Fruit fly (Drosophila melanogaster) whole organism, embryonic: Measurements from ENCODE around the gene CG17321.

Experiments
- Atf3 ChIP-seq: fragments of 200-800 bp; sonication (Bioruptor generic); optimal IDR thresholded peaks from 3 replicates; lab custom pipeline; 2016; ENCODE audit warnings: missing biosample characterization, missing genetic modification characterization
- Blimp-1 ChIP-seq: fragments of 200-800 bp; sonication (Bioruptor generic); optimal IDR thresholded peaks from 3 replicates; lab custom pipeline; 2018; ENCODE audit warnings: missing biosample characterization, missing genetic modification characterization, mild to moderate bottlenecking, moderate library complexity, missing genetic modification reagents
- CG10431 ChIP-seq: fragments of 200-800 bp; sonication (Bioruptor generic); optimal IDR thresholded peaks from 3 replicates; lab custom pipeline; 2018; ENCODE audit warnings: missing biosample characterization, mild to moderate bottlenecking, missing genetic modification characterization
- CG10462 ChIP-seq: fragments of 200-800 bp; sonication (Bioruptor generic); optimal IDR thresholded peaks from 2 replicates; lab custom pipeline; 2016; ENCODE audit warnings: missing biosample characterization, missing genetic modification characterization
- CG10979 ChIP-seq: fragments of 200-800 bp; sonication (Bioruptor generic); optimal IDR thresholded peaks from 2 replicates; lab custom pipeline; 2018; ENCODE audit warnings: missing biosample characterization, mild to moderate bottlenecking, missing genetic modification characterization, moderate library complexity
- CG12104 ChIP-seq: fragments of 200-800 bp; sonication (Bioruptor generic); optimal IDR thresholded peaks from 3 replicates; lab custom pipeline; 2016; ENCODE audit warnings: missing biosample characterization, missing genetic modification characterization
- CG12219 ChIP-seq: fragments of 200-800 bp; sonication (Bioruptor generic); optimal IDR thresholded peaks from 3 replicates; lab custom pipeline; 2018; ENCODE audit warnings: missing biosample characterization, mild to moderate bottlenecking, missing genetic modification characterization
- CG14710 ChIP-seq: fragments of 200-800 bp; sonication (Bioruptor generic); optimal IDR thresholded peaks from 3 replicates; lab custom pipeline; 2019; ENCODE audit warnings: missing biosample characterization, mild to moderate bottlenecking, missing genetic modification characterization, moderate library complexity
- CG14860 ChIP-seq: fragments of 200-800 bp; sonication (Bioruptor generic); IDR thresholded peaks from 3 replicates; pipeline ENCODE4 v1.3.6; 2022; ENCODE audit warnings: missing biosample characterization, missing genetic modification characterization; ENCODE audit not compliant: partially characterized antibody
- CG17328 ChIP-seq: fragments of 200-800 bp; sonication (Bioruptor generic); IDR thresholded peaks from 2 replicates; pipeline ENCODE4 v1.3.6; 2022; ENCODE audit warnings: missing biosample characterization, missing genetic modification characterization
- CG18011 ChIP-seq: fragments of 200-800 bp; sonication (Bioruptor generic); optimal IDR thresholded peaks from 2 replicates; lab custom pipeline; 2017; ENCODE audit warnings: missing biosample characterization, missing genetic modification characterization, mild to moderate bottlenecking, moderate library complexity, missing genotype
- CG18262 ChIP-seq: fragments of 200-800 bp; optimal IDR thresholded peaks from 3 replicates; lab custom pipeline; 2019; ENCODE audit warnings: missing biosample characterization, mild to moderate bottlenecking, missing genetic modification characterization, moderate library complexity
- CG18599 ChIP-seq: fragments of 200-800 bp; sonication (Bioruptor generic); optimal IDR thresholded peaks from 3 replicates; lab custom pipeline; 2017; ENCODE audit warnings: missing biosample characterization, missing genetic modification characterization, mild to moderate bottlenecking, moderate library complexity, missing genetic modification reagents
- CG18619 ChIP-seq: fragments of 200-800 bp; sonication (Bioruptor generic); optimal IDR thresholded peaks from 3 replicates; lab custom pipeline; 2017; ENCODE audit warnings: missing biosample characterization, mild to moderate bottlenecking, missing genetic modification characterization
- CG2678 ChIP-seq: fragments of 200-800 bp; sonication (Bioruptor generic); optimal IDR thresholded peaks from 3 replicates; lab custom pipeline; 2019; ENCODE audit warnings: missing biosample characterization, mild to moderate bottlenecking, missing genetic modification characterization, moderate library complexity
- CG3163 ChIP-seq: fragments of 200-800 bp; sonication (Bioruptor generic); optimal IDR thresholded peaks from 3 replicates; lab custom pipeline; 2016; ENCODE audit warnings: missing biosample characterization, missing genetic modification characterization
- CG4360 ChIP-seq: fragments of 200-800 bp; sonication (Bioruptor generic); IDR thresholded peaks from 2 replicates; pipeline ENCODE4 v1.3.6; 2022; ENCODE audit warnings: missing biosample characterization, missing genetic modification characterization
- CG6689 ChIP-seq: fragments of 200-800 bp; sonication (Bioruptor generic); IDR thresholded peaks from 2 replicates; pipeline ENCODE4 v1.3.6; 2022; ENCODE audit warnings: missing biosample characterization, missing genetic modification characterization
- CG8281 ChIP-seq: fragments of 200-800 bp; sonication (Bioruptor generic); optimal IDR thresholded peaks from 2 replicates; lab custom pipeline; 2018; ENCODE audit warnings: missing biosample characterization, mild to moderate bottlenecking, missing genetic modification characterization, moderate library complexity
- Dbx ChIP-seq: fragments of 200-800 bp; sonication (Bioruptor generic); IDR thresholded peaks from 3 replicates; pipeline ENCODE4 v1.3.6; 2022; ENCODE audit warnings: missing biosample characterization, missing genetic modification characterization
- Dip3 ChIP-seq: fragments of 200-800 bp; sonication (Bioruptor generic); optimal IDR thresholded peaks from 3 replicates; lab custom pipeline; 2016; ENCODE audit warnings: missing biosample characterization, missing genetic modification characterization
- Dref ChIP-seq: fragments of 200-800 bp; sonication (Bioruptor generic); IDR thresholded peaks from 2 replicates; pipeline ENCODE4 v1.3.6; 2022; ENCODE audit warnings: missing biosample characterization, missing genetic modification characterization
- Ets65A ChIP-seq: fragments of 200-800 bp; sonication (Bioruptor generic); peaks from one replicate; lab custom pipeline; 2016; ENCODE audit warnings: missing biosample characterization, missing genetic modification characterization
- H2.0 ChIP-seq: fragments of 200-800 bp; sonication (Bioruptor generic); IDR thresholded peaks from 2 replicates; pipeline ENCODE4 v1.3.6; 2022; ENCODE audit warnings: missing biosample characterization, missing genetic modification characterization
- Hr78 ChIP-seq, 2 experiments: fragments of 200-800 bp in 1 of 2; fragments of >200 bp in 1 of 2; sonication (Bioruptor generic) in 1 of 2; optimal IDR thresholded peaks; 2 replicates each; lab custom pipeline; 2017 to 2019; ENCODE audit warnings: missing biosample characterization in 2 of 2, missing genetic modification characterization in 2 of 2, mild to moderate bottlenecking in 1 of 2, moderate library complexity in 1 of 2
- Lim3 ChIP-seq: fragments of 200-800 bp; sonication (Bioruptor generic); IDR thresholded peaks from 2 replicates; pipeline ENCODE4 v1.3.6; 2022; ENCODE audit warnings: missing biosample characterization, missing genetic modification characterization
- NFAT ChIP-seq: fragments of 200-800 bp; sonication (Bioruptor generic); IDR thresholded peaks from 2 replicates; pipeline ENCODE4 v1.3.6; 2022; ENCODE audit warnings: missing biosample characterization, missing genetic modification characterization
- NfI ChIP-seq: fragments of 200-800 bp; sonication (Bioruptor generic); optimal IDR thresholded peaks from 3 replicates; lab custom pipeline; 2018; ENCODE audit warnings: missing biosample characterization, mild to moderate bottlenecking, missing genetic modification characterization, moderate library complexity
- bigmax ChIP-seq: fragments of 200-800 bp; sonication (Bioruptor generic); optimal IDR thresholded peaks from 2 replicates; lab custom pipeline; 2018; ENCODE audit warnings: missing biosample characterization, mild to moderate bottlenecking, missing genetic modification characterization
- chif ChIP-seq, 2 experiments: fragments of 200-800 bp; sonication (Bioruptor generic); optimal IDR thresholded peaks; 3 replicates each; lab custom pipeline; 2016; ENCODE audit warnings: missing biosample characterization in 2 of 2, missing genetic modification characterization in 2 of 2
- crc ChIP-seq: fragments of 200-800 bp; sonication (Bioruptor generic); optimal IDR thresholded peaks from 2 replicates; lab custom pipeline; 2016; ENCODE audit warnings: missing biosample characterization, missing genetic modification characterization
- croc ChIP-seq: fragments of 200-800 bp; sonication (Bioruptor generic); conservative IDR thresholded peaks from 3 replicates; pipeline ENCODE4 v1.3.6; 2022; ENCODE audit warnings: missing biosample characterization, missing genetic modification characterization
- da ChIP-seq: fragments of 200-800 bp; sonication (Bioruptor generic); optimal IDR thresholded peaks from 2 replicates; lab custom pipeline; 2016; ENCODE audit warnings: missing biosample characterization, missing genetic modification characterization
- dysf ChIP-seq: fragments of 200-800 bp; sonication (Bioruptor generic); IDR thresholded peaks from 3 replicates; pipeline ENCODE4 v1.3.6; 2022; ENCODE audit warnings: missing biosample characterization, missing genetic modification characterization
- exex ChIP-seq: fragments of 200-800 bp; sonication (Bioruptor generic); optimal IDR thresholded peaks from 4 replicates; lab custom pipeline; 2018; ENCODE audit warnings: missing biosample characterization, mild to moderate bottlenecking, missing genetic modification characterization, moderate library complexity
- gce ChIP-seq: fragments of 200-800 bp; sonication (Bioruptor generic); IDR thresholded peaks from 3 replicates; pipeline ENCODE4 v1.3.6; 2022; ENCODE audit warnings: missing biosample characterization, missing genetic modification characterization
- grau ChIP-seq: fragments of 200-800 bp; optimal IDR thresholded peaks from 3 replicates; lab custom pipeline; 2019; ENCODE audit warnings: missing biosample characterization, mild to moderate bottlenecking, missing genetic modification characterization, moderate library complexity
- hkb ChIP-seq, 2 experiments: fragments of 200-800 bp in 1 of 2; fragments of >200 bp in 1 of 2; sonication (Bioruptor generic) in 1 of 2; IDR thresholded peaks in 1 of 2; optimal IDR thresholded peaks in 1 of 2; 2 replicates each; pipeline versions ENCODE4 v1.3.6 to Lab custom; 2017 to 2022; ENCODE audit warnings: missing biosample characterization in 1 of 2, missing genetic modification characterization in 1 of 2
- kay ChIP-seq: fragments of 200-800 bp; sonication (Bioruptor generic); optimal IDR thresholded peaks from 2 replicates; lab custom pipeline; 2016; ENCODE audit warnings: missing biosample characterization, missing genetic modification characterization
- lilli ChIP-seq: fragments of 200-800 bp; sonication (Bioruptor generic); optimal IDR thresholded peaks from 3 replicates; lab custom pipeline; 2016; ENCODE audit warnings: missing biosample characterization, missing genetic modification characterization
- lov ChIP-seq, 2 experiments: fragments of 200-800 bp in 1 of 2; fragments of >200 bp in 1 of 2; sonication (Bioruptor generic) in 1 of 2; IDR thresholded peaks in 1 of 2; optimal IDR thresholded peaks in 1 of 2; 2 replicates in 1 of 2; 3 replicates in 1 of 2; pipeline versions ENCODE4 v1.3.6 to Lab custom; 2017 to 2022; ENCODE audit warnings: missing biosample characterization in 1 of 2, missing genetic modification characterization in 1 of 2
- oc ChIP-seq: fragments of 200-800 bp; sonication (Bioruptor generic); optimal IDR thresholded peaks from 2 replicates; lab custom pipeline; 2018; ENCODE audit warnings: missing biosample characterization, mild to moderate bottlenecking, missing genetic modification characterization, moderate library complexity
- sim ChIP-seq: fragments of 200-800 bp; sonication (Bioruptor generic); IDR thresholded peaks from 2 replicates; pipeline ENCODE4 v1.3.6; 2022; ENCODE audit warnings: missing biosample characterization, missing genetic modification characterization
- slbo ChIP-seq: fragments of 200-800 bp; sonication (Bioruptor generic); IDR thresholded peaks from 2 replicates; pipeline ENCODE4 v1.3.6; 2022; ENCODE audit warnings: missing biosample characterization, missing genetic modification characterization
- sr ChIP-seq: fragments of 200-800 bp; sonication (Bioruptor generic); IDR thresholded peaks from 3 replicates; pipeline ENCODE4 v1.3.6; 2022; ENCODE audit warnings: missing biosample characterization, missing genetic modification characterization
- stwl ChIP-seq: fragments of 200-800 bp; sonication (Bioruptor generic); optimal IDR thresholded peaks from 3 replicates; lab custom pipeline; 2018; ENCODE audit warnings: missing biosample characterization, mild to moderate bottlenecking, missing genetic modification characterization, moderate library complexity
- trem ChIP-seq: fragments of 200-800 bp; optimal IDR thresholded peaks from 3 replicates; lab custom pipeline; 2019; ENCODE audit warnings: missing biosample characterization, mild to moderate bottlenecking, missing genetic modification characterization, moderate library complexity
- ttk ChIP-seq: fragments of 200-800 bp; sonication (Bioruptor generic); IDR thresholded peaks from 2 replicates; pipeline ENCODE4 v2.1.2; 2022; ENCODE audit warnings: missing biosample characterization, missing genetic modification characterization
- zfh2 ChIP-seq: fragments of 200-800 bp; sonication (Bioruptor generic); optimal IDR thresholded peaks from 2 replicates; lab custom pipeline; 2016; ENCODE audit warnings: missing biosample characterization, missing genetic modification characterization

Gene CG17321

DNA sequence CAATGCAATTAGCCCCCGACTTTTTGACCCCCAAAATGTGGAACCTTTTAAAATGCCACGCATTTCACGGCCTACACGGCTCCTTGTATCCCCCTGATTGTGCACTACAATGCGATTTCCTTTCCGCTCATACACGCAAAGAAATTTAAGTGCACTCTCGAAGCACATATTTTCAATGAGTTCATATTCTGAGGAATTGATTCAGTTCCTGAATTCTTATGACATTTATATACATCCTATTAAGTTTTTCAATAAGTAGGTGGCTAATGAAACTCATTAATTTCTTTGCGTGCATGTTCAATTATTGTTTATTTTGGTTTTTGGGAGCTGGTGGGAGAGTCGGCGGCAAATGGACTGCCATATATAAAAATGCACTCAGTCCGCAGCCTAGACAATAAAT is 54.3 kb downstream of the CG17321 start (continued):
- TF ChIP-seq exex (tag; lab: Kevin White, UChicago): no peak
- TF ChIP-seq CG4360: 0 out of 2 replicates have a peak, but pooled peaks have one; percentile 19
- 0 out of 2 replicates have a peak, but pooled peaks have one; percentile 42 for TF ChIP-seq H2.0 (GFP tag; lab: Robert Waterston, UW)
- TF ChIP-seq Ets65A: peak; percentile 95
- no peak for TF ChIP-seq NFAT (GFP tag; lab: Robert Waterston, UW)
- TF ChIP-seq lov (optimal IDR thresholded peaks at IDR 0.05; lab: Kevin White, UChicago): no peak
- peak; percentile 63; the same call in 1 of the 3 replicates for TF ChIP-seq lov (GFP tag; IDR thresholded peaks at IDR 0.05; lab: Robert Waterston, UW)
- TF ChIP-seq CG17328 (GFP tag; lab: Robert Waterston, UW): peak; percentile 86
- TF ChIP-seq CG8281: peak; percentile 34
- peak; percentile 81 for TF ChIP-seq CG14710 (tag; lab: Kevin White, UChicago)
- peak; percentile 25 for TF ChIP-seq stwl (tag; lab: Kevin White, UChicago)
- TF ChIP-seq lilli: peak; percentile 35
- TF ChIP-seq CG2678 (tag; lab: Kevin White, UChicago): peak; percentile 73
- no peak for TF ChIP-seq slbo (GFP tag; lab: Robert Waterston, UW)
- no peak for TF ChIP-seq Dbx (GFP tag; lab: Robert Waterston, UW)
- TF ChIP-seq CG10462 (GFP tag; lab: Kevin White, UChicago): peak; percentile 26
- peak; percentile 63 for TF ChIP-seq CG6689 (GFP tag; lab: Robert Waterston, UW)
- TF ChIP-seq ttk (GFP tag; lab: Robert Waterston, UW): no peak; the same call in 1 of the 2 replicates
- TF ChIP-seq Hr78 (GFP tag; optimal IDR thresholded peaks at IDR 0.05; lab: Kevin White, UChicago): peak in 1 of 2 experiments; percentile 49
- peak; percentile 63 for TF ChIP-seq CG12219 (GFP tag; lab: Kevin White, UChicago)
- TF ChIP-seq bigmax (GFP tag; lab: Kevin White, UChicago): no peak
- TF ChIP-seq grau (tag; lab: Kevin White, UChicago): peak; percentile 70
- peak; percentile 25 for TF ChIP-seq CG18599 (GFP tag; lab: Kevin White, UChicago)
- TF ChIP-seq trem (tag; lab: Kevin White, UChicago): peak; percentile 83
- peak; percentile 36; the same call in 2 of the 3 replicates for TF ChIP-seq gce (GFP tag; lab: Robert Waterston, UW)
- TF ChIP-seq Dip3: no peak
- peak; percentile 4 for TF ChIP-seq kay (GFP tag; lab: Kevin White, UChicago)
- no peak for TF ChIP-seq CG3163 (GFP tag; lab: Kevin White, UChicago)
- TF ChIP-seq crc (GFP tag; lab: Kevin White, UChicago): peak; percentile 31
- TF ChIP-seq sim (GFP tag; lab: Robert Waterston, UW): peak; percentile 52; the same call in 1 of the 2 replicates
- TF ChIP-seq, all 482 proteins: peak for 247

DNA sequence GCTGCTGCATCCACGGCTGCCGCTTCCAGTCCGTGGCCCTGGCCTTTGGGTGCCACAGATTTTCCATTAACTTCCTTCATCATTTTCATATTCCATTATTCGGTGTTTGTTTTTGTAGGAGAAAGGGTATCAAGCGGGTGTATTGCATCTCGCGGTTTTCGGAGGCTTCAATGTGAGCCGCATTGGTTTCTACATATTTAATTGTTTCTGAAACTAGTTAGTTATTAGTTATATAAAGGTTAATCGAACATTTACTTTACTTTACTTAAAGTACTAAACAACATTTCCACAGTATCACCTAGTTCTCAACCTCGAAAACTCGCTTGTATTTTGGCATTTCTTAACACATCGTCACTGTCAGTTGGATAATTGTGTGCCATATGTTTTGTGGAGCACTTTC is 54.9 kb downstream of the CG17321 start:
- TF ChIP-seq CG10979 (tag; lab: Kevin White, UChicago): peak; percentile 73
- TF ChIP-seq dysf: 0 out of 3 replicates have a peak, but pooled peaks have one; percentile 28
- TF ChIP-seq Dref (GFP tag; lab: Robert Waterston, UW): no peak
- TF ChIP-seq CG14860: no peak
- peak; percentile 56 for TF ChIP-seq grau (tag; lab: Kevin White, UChicago)
- TF ChIP-seq da (GFP tag; lab: Kevin White, UChicago): no peak
- TF ChIP-seq oc (tag; lab: Kevin White, UChicago): no peak
- peak; percentile 72 for TF ChIP-seq croc (GFP tag; lab: Robert Waterston, UW)
- peak; percentile 12 for TF ChIP-seq NfI (GFP tag; lab: Kevin White, UChicago)
- no peak for TF ChIP-seq sr (GFP tag; lab: Robert Waterston, UW)
- TF ChIP-seq CG12104 (GFP tag; lab: Kevin White, UChicago): no peak
- peak; percentile 7 for TF ChIP-seq Atf3
- peak; percentile 71 for TF ChIP-seq Blimp-1
- TF ChIP-seq hkb (optimal IDR thresholded peaks at IDR 0.05; lab: Kevin White, UChicago): no peak
- TF ChIP-seq hkb (GFP tag; IDR thresholded peaks at IDR 0.05; lab: Robert Waterston, UW): peak; percentile 28; the same call in 1 of the 2 replicates
- peak; percentile 83 for TF ChIP-seq CG18262
- TF ChIP-seq CG10431 (GFP tag; lab: Kevin White, UChicago): no peak
- peak; percentile 36 to 68 for TF ChIP-seq chif (GFP tag; optimal IDR thresholded peaks at IDR 0.05; lab: Kevin White, UChicago)
- TF ChIP-seq Lim3 (GFP tag; lab: Robert Waterston, UW): no peak
- TF ChIP-seq CG12219 (GFP tag; lab: Kevin White, UChicago): no peak
- peak; percentile 3 for TF ChIP-seq lilli
- no peak for TF ChIP-seq zfh2 (GFP tag; lab: Kevin White, UChicago)
- TF ChIP-seq CG18011 (GFP tag; lab: Kevin White, UChicago): no peak
- TF ChIP-seq CG18619: no peak
